Worm (Caenorhabditis elegans) whole organism, L2 larva: ENCODE results near the gene moa-1.

Source experiments
- dmd-4 ChIP-seq: sonication (generic microtip); optimal IDR thresholded peaks from 2 replicates; lab custom pipeline; 2017; ENCODE audit warnings: missing biosample characterization, missing genetic modification characterization
- egl-27 ChIP-seq: sonication (generic microtip); optimal IDR thresholded peaks from 3 replicates; lab custom pipeline; 2017; ENCODE audit warnings: missing biosample characterization, missing genetic modification reagents, missing genetic modification characterization
- elt-3 ChIP-seq: sonication (generic microtip); optimal IDR thresholded peaks from 2 replicates; lab custom pipeline; 2017; ENCODE audit warnings: missing biosample characterization, missing genetic modification characterization
- lsy-2 ChIP-seq, 2 experiments: fragments of 150-350 bp in 1 of 2; sonication (generic microtip) in 1 of 2; optimal IDR thresholded peaks; 2 replicates each; lab custom pipeline; 2014 to 2017; ENCODE audit warnings: missing biosample characterization in 2 of 2, missing genetic modification characterization in 2 of 2
- mdl-1 ChIP-seq, 2 experiments: fragments of 150-350 bp in 1 of 2; sonication (generic microtip) in 1 of 2; optimal IDR thresholded peaks; 2 replicates each; lab custom pipeline; 2017; ENCODE audit warnings: missing biosample characterization in 2 of 2, missing genetic modification characterization in 2 of 2
- nhr-10 ChIP-seq: sonication (generic microtip); optimal IDR thresholded peaks from 2 replicates; lab custom pipeline; 2017; ENCODE audit warnings: missing biosample characterization, missing genetic modification characterization
- nhr-11 ChIP-seq: fragments of 150-350 bp; optimal IDR thresholded peaks from 2 replicates; lab custom pipeline; 2014; ENCODE audit warnings: missing biosample characterization, missing genetic modification characterization
- nhr-12 ChIP-seq: fragments of 150-350 bp; optimal IDR thresholded peaks from 2 replicates; lab custom pipeline; 2014; ENCODE audit warnings: missing biosample characterization, missing genetic modification characterization
- unc-39 ChIP-seq: fragments of 150-350 bp; optimal IDR thresholded peaks from 2 replicates; lab custom pipeline; 2014; ENCODE audit warnings: missing biosample characterization, missing genetic modification characterization
- unc-62 ChIP-seq: fragments of 150-350 bp; optimal IDR thresholded peaks from 2 replicates; lab custom pipeline; 2014; ENCODE audit warnings: missing biosample characterization, missing genetic modification reagents, missing genetic modification characterization
- ztf-4 ChIP-seq: fragments of 150-350 bp; optimal IDR thresholded peaks from 2 replicates; lab custom pipeline; 2014; ENCODE audit warnings: missing biosample characterization, missing genetic modification characterization

- TF ChIP-seq nhr-10 (tag; lab: Kevin White, UChicago) (no peak), nhr-12 (no peak), dmd-4 (no peak), ztf-4 (tag; lab: Kevin White, UChicago) (no peak), unc-39 (no peak), lsy-2 (tag; optimal IDR thresholded peaks at IDR 0.05; lab: Kevin White, UChicago) (no peak), egl-27 (tag; lab: Kevin White, UChicago) (no peak), elt-3 (tag; lab: Kevin White, UChicago) (no peak), unc-62 (no peak), nhr-11 (tag; lab: Kevin White, UChicago) (no peak), mdl-1 (tag; optimal IDR thresholded peaks at IDR 0.05; lab: Kevin White, UChicago) (no peak)
Observed at ce11 chrIII:1932018-1932417, 37.7 kb downstream of the moa-1 start.
